Fruit fly (Drosophila melanogaster) whole organism, embryonic: ENCODE results near the gene CG11672.

ENCODE experiments used
- Abd-B ChIP-seq: fragments of 200-800 bp; sonication (Bioruptor generic); optimal IDR thresholded peaks from 2 replicates; lab custom pipeline; 2018; ENCODE audit warnings: missing biosample characterization, mild to moderate bottlenecking, missing genetic modification characterization, moderate library complexity
- Antp ChIP-seq: fragments of 200-800 bp; sonication (Bioruptor generic); optimal IDR thresholded peaks from 3 replicates; lab custom pipeline; 2016; ENCODE audit warnings: missing biosample characterization, missing genetic modification characterization
- BtbVII ChIP-seq: fragments of 200-800 bp; sonication (Bioruptor generic); optimal IDR thresholded peaks from 3 replicates; lab custom pipeline; 2017; ENCODE audit warnings: missing biosample characterization, mild to moderate bottlenecking, missing genetic modification characterization
- CG1024 ChIP-seq: fragments of 200-800 bp; sonication (Bioruptor generic); IDR thresholded peaks from 2 replicates; pipeline ENCODE4 v1.3.6; 2022; ENCODE audit warnings: missing biosample characterization, missing genetic modification characterization
- CG10565 ChIP-seq: fragments of 200-800 bp; sonication (Bioruptor generic); optimal IDR thresholded peaks from 3 replicates; lab custom pipeline; 2016; ENCODE audit warnings: missing biosample characterization, mild to moderate bottlenecking, missing genetic modification characterization
- CG12104 ChIP-seq: fragments of 200-800 bp; sonication (Bioruptor generic); optimal IDR thresholded peaks from 3 replicates; lab custom pipeline; 2016; ENCODE audit warnings: missing biosample characterization, missing genetic modification characterization
- CG13287 ChIP-seq: fragments of 200-800 bp; sonication (Bioruptor generic); IDR thresholded peaks from 2 replicates; pipeline ENCODE4 v1.3.6; 2022; ENCODE audit warnings: missing biosample characterization, missing genetic modification characterization; ENCODE audit not compliant: partially characterized antibody
- CG14965 ChIP-seq: fragments of 200-800 bp; sonication (Bioruptor generic); optimal IDR thresholded peaks from 2 replicates; lab custom pipeline; 2016; ENCODE audit warnings: missing biosample characterization, missing genetic modification characterization, borderline replicate concordance
- CG15514 ChIP-seq: fragments of 200-800 bp; sonication (Bioruptor generic); optimal IDR thresholded peaks from 3 replicates; lab custom pipeline; 2017; ENCODE audit warnings: missing biosample characterization, missing genetic modification characterization, mild to moderate bottlenecking, moderate library complexity, missing genetic modification reagents
- CG15601 ChIP-seq: fragments of 200-800 bp; sonication (Bioruptor generic); optimal IDR thresholded peaks from 3 replicates; lab custom pipeline; 2019; ENCODE audit warnings: missing biosample characterization, mild to moderate bottlenecking, missing genetic modification characterization, moderate library complexity
- CG1647 ChIP-seq: fragments of 200-800 bp; sonication (Bioruptor generic); optimal IDR thresholded peaks from 3 replicates; lab custom pipeline; 2016; ENCODE audit warnings: missing biosample characterization, missing genetic modification characterization
- CG17328 ChIP-seq: fragments of 200-800 bp; sonication (Bioruptor generic); IDR thresholded peaks from 2 replicates; pipeline ENCODE4 v1.3.6; 2022; ENCODE audit warnings: missing biosample characterization, missing genetic modification characterization
- CG17359 ChIP-seq: fragments of 200-800 bp; sonication (Bioruptor generic); optimal IDR thresholded peaks from 3 replicates; lab custom pipeline; 2018; ENCODE audit warnings: missing biosample characterization, mild to moderate bottlenecking, missing genetic modification characterization, moderate library complexity
- CG17612 ChIP-seq: fragments of 200-800 bp; sonication (Bioruptor generic); IDR thresholded peaks from 2 replicates; pipeline ENCODE4 v1.3.6; 2022; ENCODE audit warnings: missing biosample characterization, missing genetic modification characterization
- CG17829 ChIP-seq: fragments of 200-800 bp; optimal IDR thresholded peaks from 2 replicates; lab custom pipeline; 2019; ENCODE audit warnings: missing biosample characterization, mild to moderate bottlenecking, missing genetic modification characterization, moderate library complexity
- CG18011 ChIP-seq: fragments of 200-800 bp; sonication (Bioruptor generic); optimal IDR thresholded peaks from 2 replicates; lab custom pipeline; 2017; ENCODE audit warnings: missing biosample characterization, missing genetic modification characterization, mild to moderate bottlenecking, moderate library complexity, missing genotype
- CG3838 ChIP-seq: fragments of 200-800 bp; sonication (Bioruptor generic); optimal IDR thresholded peaks from 3 replicates; lab custom pipeline; 2016; ENCODE audit warnings: missing biosample characterization, missing genetic modification characterization
- CG4854 ChIP-seq: fragments of 200-800 bp; sonication (Bioruptor generic); optimal IDR thresholded peaks from 2 replicates; lab custom pipeline; 2016; ENCODE audit warnings: missing biosample characterization, missing genetic modification characterization, inconsistent platforms
- CG6765 ChIP-seq: fragments of 200-800 bp; sonication (Bioruptor generic); optimal IDR thresholded peaks from 3 replicates; lab custom pipeline; 2017; ENCODE audit warnings: missing biosample characterization, mild to moderate bottlenecking, missing genetic modification characterization
- CG6854 ChIP-seq: fragments of 200-800 bp; sonication (Bioruptor generic); optimal IDR thresholded peaks from 3 replicates; lab custom pipeline; 2017; ENCODE audit warnings: missing biosample characterization, mild to moderate bottlenecking, missing genetic modification characterization
- CG7372 ChIP-seq: fragments of 200-800 bp; sonication (Bioruptor generic); IDR thresholded peaks from 2 replicates; pipeline ENCODE4 v1.3.6; 2022; ENCODE audit warnings: missing biosample characterization, missing genetic modification characterization
- CG7987 ChIP-seq: fragments of 200-800 bp; sonication (Bioruptor generic); optimal IDR thresholded peaks from 2 replicates; lab custom pipeline; 2018; ENCODE audit warnings: missing biosample characterization, mild to moderate bottlenecking, missing genetic modification characterization, moderate library complexity
- CG8388 ChIP-seq: fragments of 200-800 bp; sonication (Bioruptor generic); optimal IDR thresholded peaks from 2 replicates; lab custom pipeline; 2019; ENCODE audit warnings: missing biosample characterization, mild to moderate bottlenecking, missing genetic modification characterization, moderate library complexity
- CG9876 ChIP-seq: fragments of 200-800 bp; sonication (Bioruptor generic); optimal IDR thresholded peaks from 2 replicates; lab custom pipeline; 2016; ENCODE audit warnings: missing biosample characterization, missing genetic modification characterization
- CTCF ChIP-seq: fragments of 200-800 bp; sonication (Bioruptor generic); optimal IDR thresholded peaks from 2 replicates; lab custom pipeline; 2017; ENCODE audit warnings: missing biosample characterization, mild to moderate bottlenecking, missing genetic modification characterization, moderate library complexity
- CkIIα-i1 ChIP-seq: fragments of 200-800 bp; sonication (Bioruptor generic); IDR thresholded peaks from 2 replicates; pipeline ENCODE4 v1.3.6; 2022; ENCODE audit warnings: missing biosample characterization, missing genetic modification characterization
- D ChIP-seq, 2 experiments: fragments of 200-800 bp in 1 of 2; fragments of >200 bp in 1 of 2; sonication (Bioruptor generic) in 1 of 2; optimal IDR thresholded peaks; 2 replicates in 1 of 2; 3 replicates in 1 of 2; lab custom pipeline; 2017; ENCODE audit warnings: mild to moderate bottlenecking in 1 of 2, missing biosample characterization in 1 of 2, missing genetic modification characterization in 1 of 2, missing genetic modification reagents in 1 of 2
- D19B ChIP-seq: fragments of 200-800 bp; sonication (Bioruptor generic); optimal IDR thresholded peaks from 2 replicates; lab custom pipeline; 2017; ENCODE audit warnings: missing biosample characterization, mild to moderate bottlenecking, missing genetic modification characterization
- E2f2 ChIP-seq: fragments of 200-800 bp; sonication (Bioruptor generic); IDR thresholded peaks from 2 replicates; pipeline ENCODE4 v1.3.6; 2022; ENCODE audit warnings: missing biosample characterization, missing genetic modification characterization
- Elba2 ChIP-seq: fragments of 200-800 bp; sonication (Bioruptor generic); optimal IDR thresholded peaks from 3 replicates; lab custom pipeline; 2016; ENCODE audit warnings: missing biosample characterization, missing genetic modification characterization
- Hr39 ChIP-seq: fragments of >200 bp; optimal IDR thresholded peaks from 2 replicates; lab custom pipeline; 2017
- Jarid2 ChIP-seq: fragments of 200-800 bp; sonication (Bioruptor generic); optimal IDR thresholded peaks from 3 replicates; lab custom pipeline; 2017; ENCODE audit warnings: mild to moderate bottlenecking, missing biosample characterization, missing genetic modification reagents, missing genetic modification characterization
- Tbp ChIP-seq: fragments of >200 bp; optimal IDR thresholded peaks from 2 replicates; lab custom pipeline; 2018; ENCODE audit warnings: missing biosample characterization, missing genetic modification characterization
- Xbp1 ChIP-seq: fragments of 200-800 bp; sonication (Bioruptor generic); optimal IDR thresholded peaks from 3 replicates; lab custom pipeline; 2016; ENCODE audit warnings: missing biosample characterization, mild to moderate bottlenecking, missing genetic modification characterization
- Xrp1 ChIP-seq: fragments of 200-800 bp; sonication (Bioruptor generic); IDR thresholded peaks from 2 replicates; pipeline ENCODE4 v1.3.6; 2022; ENCODE audit warnings: missing biosample characterization, missing genetic modification characterization
- br ChIP-seq: fragments of >200 bp; optimal IDR thresholded peaks from 2 replicates; lab custom pipeline; 2017
- bsh ChIP-seq, 2 experiments: fragments of 200-800 bp; sonication (Bioruptor generic); optimal IDR thresholded peaks; 2 replicates each; lab custom pipeline; 2017 to 2018; ENCODE audit warnings: mild to moderate bottlenecking in 2 of 2, missing biosample characterization in 2 of 2, missing genetic modification characterization in 2 of 2, moderate library complexity in 1 of 2
- dati ChIP-seq: fragments of 200-800 bp; sonication (Bioruptor generic); IDR thresholded peaks from 2 replicates; pipeline ENCODE4 v1.3.6; 2022; ENCODE audit warnings: missing biosample characterization, missing genetic modification characterization
- esg ChIP-seq: fragments of 200-800 bp; sonication (Bioruptor generic); conservative IDR thresholded peaks from 2 replicates; pipeline ENCODE4 v1.3.6; 2022; ENCODE audit warnings: missing biosample characterization, missing genetic modification characterization
- h ChIP-seq: fragments of >200 bp; optimal IDR thresholded peaks from 2 replicates; lab custom pipeline; 2017
- nmo ChIP-seq: fragments of 200-800 bp; sonication (Bioruptor generic); optimal IDR thresholded peaks from 2 replicates; lab custom pipeline; 2018; ENCODE audit warnings: missing biosample characterization, mild to moderate bottlenecking, missing genetic modification characterization, moderate library complexity
- onecut ChIP-seq: fragments of 200-800 bp; sonication (Bioruptor generic); IDR thresholded peaks from 2 replicates; pipeline ENCODE4 v1.3.6; 2022; ENCODE audit warnings: missing biosample characterization, missing genetic modification characterization
- pita ChIP-seq: fragments of 200-800 bp; sonication (Bioruptor generic); optimal IDR thresholded peaks from 2 replicates; lab custom pipeline; 2017; ENCODE audit warnings: missing biosample characterization, mild to moderate bottlenecking, missing genetic modification characterization
- row ChIP-seq: fragments of 200-800 bp; sonication (Bioruptor generic); IDR thresholded peaks from 3 replicates; pipeline ENCODE4 v1.3.6; 2022; ENCODE audit warnings: missing biosample characterization, missing genetic modification characterization
- sc ChIP-seq, 3 experiments: fragments of >200 bp in 2 of 3; fragments of 200-800 bp in 1 of 3; sonication (Bioruptor generic) in 1 of 3; optimal IDR thresholded peaks; 2 replicates in 2 of 3; 3 replicates in 1 of 3; lab custom pipeline; 2017; ENCODE audit warnings: mild to moderate bottlenecking in 1 of 3, missing biosample characterization in 1 of 3, missing genetic modification characterization in 1 of 3, missing genetic modification reagents in 1 of 3
- shn ChIP-seq: fragments of 200-800 bp; sonication (Bioruptor generic); optimal IDR thresholded peaks from 3 replicates; lab custom pipeline; 2016; ENCODE audit warnings: missing biosample characterization, missing genetic modification characterization
- slbo ChIP-seq: fragments of 200-800 bp; sonication (Bioruptor generic); IDR thresholded peaks from 2 replicates; pipeline ENCODE4 v1.3.6; 2022; ENCODE audit warnings: missing biosample characterization, missing genetic modification characterization
- stwl ChIP-seq: fragments of 200-800 bp; sonication (Bioruptor generic); optimal IDR thresholded peaks from 3 replicates; lab custom pipeline; 2018; ENCODE audit warnings: missing biosample characterization, mild to moderate bottlenecking, missing genetic modification characterization, moderate library complexity
- unpg ChIP-seq: fragments of 200-800 bp; sonication (Bioruptor generic); optimal IDR thresholded peaks from 3 replicates; lab custom pipeline; 2018; ENCODE audit warnings: missing biosample characterization, mild to moderate bottlenecking, missing genetic modification characterization, moderate library complexity
- yki ChIP-seq: fragments of >200 bp; optimal IDR thresholded peaks from 3 replicates; lab custom pipeline; 2018

CG11672 gene

DNA sequence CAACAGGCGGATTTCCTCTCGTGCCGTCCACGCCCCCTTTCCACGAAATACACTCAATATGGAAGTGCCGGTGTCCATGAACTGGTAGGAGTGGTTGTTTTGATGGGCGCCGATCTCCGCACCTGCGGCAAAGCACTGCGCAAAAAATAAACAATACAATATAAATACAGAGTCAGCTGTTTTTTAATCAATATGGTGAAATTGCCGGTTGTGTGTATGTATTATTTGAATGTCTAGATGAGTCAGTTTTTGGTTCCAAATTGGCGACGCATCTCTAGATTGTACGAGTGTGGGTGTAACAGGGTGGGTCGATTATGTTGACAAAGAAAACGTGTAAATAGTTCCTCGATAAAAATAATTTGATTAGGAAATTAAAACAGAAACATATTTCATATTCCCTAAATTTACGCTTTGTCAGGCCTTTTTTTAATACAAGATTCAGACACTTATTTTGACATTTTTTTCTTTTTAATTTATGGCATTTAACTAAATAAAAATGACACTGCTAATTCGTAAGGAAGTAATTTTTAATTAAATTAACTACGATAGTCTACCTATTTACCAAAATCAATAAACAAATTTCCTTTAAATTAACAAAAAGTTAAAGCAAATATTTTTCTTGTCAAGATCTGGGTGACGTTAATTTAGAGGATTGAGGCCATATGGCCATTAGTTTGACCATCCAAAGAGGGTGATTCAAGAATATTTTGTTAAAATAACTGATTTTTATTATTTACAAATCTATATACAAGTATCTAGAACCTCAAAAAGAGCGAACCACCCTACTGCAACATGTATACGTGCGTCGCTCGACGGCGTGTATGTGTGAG lies 50.7 kb downstream of the CG11672 start (continued):
- peak; percentile 87 for TF ChIP-seq CG17359 (tag; lab: Kevin White, UChicago)
- TF ChIP-seq CG17328 (GFP tag; lab: Robert Waterston, UW): peak; percentile 73
- peak; percentile 79 for TF ChIP-seq onecut (GFP tag; lab: Robert Waterston, UW)
- TF ChIP-seq row (GFP tag; lab: Robert Waterston, UW): peak; percentile 77
- no peak for TF ChIP-seq pita (GFP tag; lab: Kevin White, UChicago)
- no peak for TF ChIP-seq br (lab: Kevin White, UChicago)
- TF ChIP-seq CG6765 (GFP tag; lab: Kevin White, UChicago): peak; percentile 92
- TF ChIP-seq CG12104 (GFP tag; lab: Kevin White, UChicago): peak; percentile 96
- no peak for TF ChIP-seq Tbp (GFP tag; lab: Kevin White, UChicago)
- no peak for TF ChIP-seq Elba2
- no peak for TF ChIP-seq CG14965 (GFP tag; lab: Kevin White, UChicago)
- TF ChIP-seq CTCF (GFP tag; lab: Kevin White, UChicago): peak; percentile 47
- peak; percentile 87 for TF ChIP-seq Xbp1 (GFP tag; lab: Kevin White, UChicago)
- TF ChIP-seq bsh (GFP tag; optimal IDR thresholded peaks at IDR 0.05; lab: Kevin White, UChicago): peak; percentile 86 to 88
- peak; percentile 94 for TF ChIP-seq nmo (GFP tag; lab: Kevin White, UChicago)
- peak; percentile 92 for TF ChIP-seq CG17829 (tag; lab: Kevin White, UChicago)
- TF ChIP-seq E2f2 (GFP tag; lab: Robert Waterston, UW): peak; percentile 63
- TF ChIP-seq D (optimal IDR thresholded peaks at IDR 0.05; lab: Kevin White, UChicago): no peak
- TF ChIP-seq D (GFP tag; optimal IDR thresholded peaks at IDR 0.05; lab: Kevin White, UChicago): peak; percentile 93
- TF ChIP-seq CG8388: peak; percentile 87
- peak; percentile 36 for TF ChIP-seq CG1024
- peak; percentile 73 for TF ChIP-seq slbo (GFP tag; lab: Robert Waterston, UW)
- no peak; the same call in 1 of the 2 replicates for TF ChIP-seq CG13287 (GFP tag; lab: Robert Waterston, UW)
- TF ChIP-seq BtbVII (GFP tag; lab: Kevin White, UChicago): peak; percentile 94
- TF ChIP-seq h: no peak
- TF ChIP-seq Antp (GFP tag; lab: Kevin White, UChicago): peak; percentile 14
- TF ChIP-seq CG17612: no peak
- peak; percentile 75 for TF ChIP-seq Xrp1 (GFP tag; lab: Robert Waterston, UW)
- TF ChIP-seq CG15601 (tag; lab: Kevin White, UChicago): peak; percentile 86
- TF ChIP-seq CG10565: peak; percentile 23
- TF ChIP-seq yki (lab: Kevin White, UChicago): no peak
- TF ChIP-seq CG15514 (GFP tag; lab: Kevin White, UChicago): peak; percentile 98
- no peak; the same call in none of the 2 replicates for TF ChIP-seq esg (GFP tag; lab: Robert Waterston, UW)
- peak; percentile 34 for TF ChIP-seq CG7987 (GFP tag; lab: Kevin White, UChicago)
- TF ChIP-seq CG1647 (GFP tag; lab: Kevin White, UChicago): peak; percentile 47
- peak; percentile 92 for TF ChIP-seq CG6854 (GFP tag; lab: Kevin White, UChicago)
- TF ChIP-seq Abd-B (GFP tag; lab: Kevin White, UChicago): peak; percentile 85
- TF ChIP-seq stwl (tag; lab: Kevin White, UChicago): no peak
- peak; percentile 69 for TF ChIP-seq CG7372 (GFP tag; lab: Robert Waterston, UW)
- peak; percentile 78 for TF ChIP-seq CG18011
- TF ChIP-seq shn: peak; percentile 69
- TF ChIP-seq unpg: peak; percentile 81
- TF ChIP-seq sc (optimal IDR thresholded peaks at IDR 0.05; lab: Kevin White, UChicago): no peak
- peak; percentile 87 for TF ChIP-seq sc (GFP tag; optimal IDR thresholded peaks at IDR 0.05; lab: Kevin White, UChicago)
- peak; percentile 58 for TF ChIP-seq dati (GFP tag; lab: Robert Waterston, UW)
- TF ChIP-seq Jarid2 (GFP tag; lab: Kevin White, UChicago): peak; percentile 73
- no peak for TF ChIP-seq CkIIα-i1 (GFP tag; lab: Robert Waterston, UW)
- TF ChIP-seq D19B (GFP tag; lab: Kevin White, UChicago): peak; percentile 83
- TF ChIP-seq CG4854: peak; percentile 54
- TF ChIP-seq CG9876 (GFP tag; lab: Kevin White, UChicago): peak; percentile 22
- TF ChIP-seq Hr39 (lab: Kevin White, UChicago): no peak
- peak; percentile 75 for TF ChIP-seq CG3838
